Worm (Caenorhabditis elegans): ENCODE data around the gene nspc-20.

nspc-20 gene

ce11 chrX:14562286-14563086 is 32.5 kb upstream of the nspc-20 start (continued):
- TF ChIP-seq crh-2 (tag; optimal IDR thresholded peaks at IDR 0.05): peak; percentile 74
- no peak for TF ChIP-seq F13H6.1 (tag; optimal IDR thresholded peaks at IDR 0.05)
- no peak for TF ChIP-seq egl-27 (tag; optimal IDR thresholded peaks at IDR 0.05)
- no peak for TF ChIP-seq sma-3 (GFP tag; optimal IDR thresholded peaks at IDR 0.05)
- TF ChIP-seq nhr-25 (tag; optimal IDR thresholded peaks at IDR 0.05): peak; percentile 37
- TF ChIP-seq ztf-1 (GFP tag; conservative IDR thresholded peaks at IDR 0.05): no peak
- no peak for TF ChIP-seq nhr-10 (tag; optimal IDR thresholded peaks at IDR 0.05)
- peak; percentile 47 for TF ChIP-seq nhr-129 (tag; optimal IDR thresholded peaks at IDR 0.05)
- TF ChIP-seq ztf-11 (tag; optimal IDR thresholded peaks at IDR 0.05): no peak
- peak; percentile 69 for TF ChIP-seq dmd-4 (tag; optimal IDR thresholded peaks at IDR 0.05)
- TF ChIP-seq unc-62 (GFP tag; optimal IDR thresholded peaks at IDR 0.05): no peak
- peak in 1 of 2 experiments; percentile 24 for TF ChIP-seq mdl-1 (tag; optimal IDR thresholded peaks at IDR 0.05)
- no peak for TF ChIP-seq ZK546.5 (tag; optimal IDR thresholded peaks at IDR 0.05)
- no peak for TF ChIP-seq mab-5 (tag; optimal IDR thresholded peaks at IDR 0.05)
- TF ChIP-seq sma-9 (GFP tag; optimal IDR thresholded peaks at IDR 0.05): peak; percentile 95
- TF ChIP-seq sma-9 (tag; optimal IDR thresholded peaks at IDR 0.05): no peak
- no peak for TF ChIP-seq nhr-23 (tag; optimal IDR thresholded peaks at IDR 0.05)
- peak; percentile 87 for TF ChIP-seq nhr-21 (tag; optimal IDR thresholded peaks at IDR 0.05)
- TF ChIP-seq blmp-1 (tag; optimal IDR thresholded peaks at IDR 0.05; ENCODE audit: insufficient read depth): peak; percentile 59
- no peak for TF ChIP-seq lin-39 (tag; optimal IDR thresholded peaks at IDR 0.05)
- TF ChIP-seq ceh-16 (tag; optimal IDR thresholded peaks at IDR 0.05): no peak
- no peak for TF ChIP-seq elt-1 (tag; optimal IDR thresholded peaks at IDR 0.05)
- TF ChIP-seq aly-2 (tag; optimal IDR thresholded peaks at IDR 0.05): no peak
- TF ChIP-seq ama-1 (optimal IDR thresholded peaks at IDR 0.05): no peak

- peak; percentile 30 for TF ChIP-seq lin-11 (tag; optimal IDR thresholded peaks at IDR 0.05)
- TF ChIP-seq mab-5 (tag; optimal IDR thresholded peaks at IDR 0.05): peak; percentile 60
- TF ChIP-seq nhr-23 (tag; optimal IDR thresholded peaks at IDR 0.05): no peak
- TF ChIP-seq snpc-4 (tag; optimal IDR thresholded peaks at IDR 0.05): no peak
- TF ChIP-seq F13H6.1 (tag; optimal IDR thresholded peaks at IDR 0.05): peak; percentile 87
- peak; percentile 77 for TF ChIP-seq crh-2 (tag; optimal IDR thresholded peaks at IDR 0.05)
- peak; percentile 97 for TF ChIP-seq sma-9 (GFP tag; optimal IDR thresholded peaks at IDR 0.05)
- TF ChIP-seq sma-9 (tag; optimal IDR thresholded peaks at IDR 0.05): no peak
- TF ChIP-seq lin-13 (GFP tag; optimal IDR thresholded peaks at IDR 0.05): peak; percentile 47
- no peak for TF ChIP-seq nhr-12 (tag; optimal IDR thresholded peaks at IDR 0.05)
- peak; percentile 73 for TF ChIP-seq sem-4 (tag; optimal IDR thresholded peaks at IDR 0.05)
- TF ChIP-seq skn-1 (tag; optimal IDR thresholded peaks at IDR 0.05): no peak
- TF ChIP-seq ZK546.5 (tag; optimal IDR thresholded peaks at IDR 0.05): no peak
- TF ChIP-seq gmeb-1 (tag; optimal IDR thresholded peaks at IDR 0.05): no peak
- no peak for TF ChIP-seq nhr-77 (tag; optimal IDR thresholded peaks at IDR 0.05)
- no peak for TF ChIP-seq aly-2 (tag; optimal IDR thresholded peaks at IDR 0.05)
- no peak for TF ChIP-seq nhr-10 (tag; optimal IDR thresholded peaks at IDR 0.05)
- no peak for TF ChIP-seq ama-1 (optimal IDR thresholded peaks at IDR 0.05)
- TF ChIP-seq C34F6.9 (tag; optimal IDR thresholded peaks at IDR 0.05): peak; percentile 51
- TF ChIP-seq Y55F3AM.14 (GFP tag; optimal IDR thresholded peaks at IDR 0.05): peak; percentile 75
- no peak for TF ChIP-seq dmd-4 (tag; optimal IDR thresholded peaks at IDR 0.05)
- peak; percentile 74 for TF ChIP-seq egl-27 (tag; optimal IDR thresholded peaks at IDR 0.05)
- peak in 1 of 2 experiments; percentile 62 for TF ChIP-seq lsy-2 (tag; optimal IDR thresholded peaks at IDR 0.05)
- TF ChIP-seq nhr-6 (tag; optimal IDR thresholded peaks at IDR 0.05): peak; percentile 58
- TF ChIP-seq mbf-1 (tag; optimal IDR thresholded peaks at IDR 0.05): no peak
- peak; percentile 69 to 82 for TF ChIP-seq mdl-1 (tag; optimal IDR thresholded peaks at IDR 0.05)
- no peak for TF ChIP-seq nhr-237 (tag; optimal IDR thresholded peaks at IDR 0.05)
- TF ChIP-seq peb-1 (tag; optimal IDR thresholded peaks at IDR 0.05): no peak
- TF ChIP-seq sma-3 (GFP tag; optimal IDR thresholded peaks at IDR 0.05): peak; percentile 50
- TF ChIP-seq ceh-16 (tag; optimal IDR thresholded peaks at IDR 0.05): peak; percentile 12
- TF ChIP-seq elt-1 (tag; optimal IDR thresholded peaks at IDR 0.05): no peak
- no peak for TF ChIP-seq elt-3 (tag; optimal IDR thresholded peaks at IDR 0.05)
- TF ChIP-seq ztf-4 (tag; optimal IDR thresholded peaks at IDR 0.05): peak; percentile 45
- no peak for TF ChIP-seq alr-1 (tag; optimal IDR thresholded peaks at IDR 0.05)
- no peak for TF ChIP-seq ztf-11 (tag; optimal IDR thresholded peaks at IDR 0.05)
- no peak for TF ChIP-seq nhr-11 (tag; optimal IDR thresholded peaks at IDR 0.05)
- TF ChIP-seq unc-55 (GFP tag; optimal IDR thresholded peaks at IDR 0.05): peak; percentile 67
- no peak for TF ChIP-seq unc-62 (GFP tag; optimal IDR thresholded peaks at IDR 0.05)
- TF ChIP-seq R02D3.7 (tag; optimal IDR thresholded peaks at IDR 0.05): no peak
- TF ChIP-seq zag-1 (tag; optimal IDR thresholded peaks at IDR 0.05): peak; percentile 87
- TF ChIP-seq lin-39 (tag; optimal IDR thresholded peaks at IDR 0.05): no peak
- peak; percentile 79 for TF ChIP-seq nhr-129 (tag; optimal IDR thresholded peaks at IDR 0.05)
- TF ChIP-seq blmp-1 (tag; optimal IDR thresholded peaks at IDR 0.05; ENCODE audit: insufficient read depth): peak; percentile 92
- peak; percentile 24 for TF ChIP-seq nhr-25 (tag; optimal IDR thresholded peaks at IDR 0.05)
- peak; percentile 46 for TF ChIP-seq fos-1 (tag; optimal IDR thresholded peaks at IDR 0.05)
- no peak for TF ChIP-seq unc-39 (tag; optimal IDR thresholded peaks at IDR 0.05)
Measured at ce11 chrX:14561416-14561973, 31.5 kb upstream of the nspc-20 start.
